Fruit fly (Drosophila melanogaster): ENCODE data around the gene heix.

Gene heix

DNA sequence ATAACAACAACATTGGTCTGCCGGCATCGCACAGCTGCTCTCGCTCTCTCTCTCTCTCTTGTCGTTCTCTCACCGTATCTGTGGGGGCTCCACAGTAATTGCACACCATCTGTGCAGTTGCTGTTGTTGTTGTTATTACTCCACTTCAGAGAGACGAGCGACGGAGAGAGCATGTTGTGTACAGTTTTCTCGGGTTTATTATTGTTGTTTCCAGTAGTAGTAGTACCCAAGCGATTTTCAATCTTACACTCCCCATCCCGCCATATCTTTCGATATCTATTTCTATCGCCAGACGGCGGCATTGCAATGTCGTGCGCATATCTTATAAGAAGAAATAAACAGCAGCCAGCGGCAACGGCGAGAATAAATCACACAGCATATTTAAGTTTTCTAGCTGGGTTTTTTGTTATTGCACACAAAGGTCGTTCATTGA lies 31.5 kb downstream of the heix start:
- TF ChIP-seq Lpt (GFP tag; optimal IDR thresholded peaks at IDR 0.05) (peak; percentile 42), cyc (GFP tag; optimal IDR thresholded peaks at IDR 0.05) (no peak), CG34406 (GFP tag; optimal IDR thresholded peaks at IDR 0.05) (no peak), acj6 (GFP tag; optimal IDR thresholded peaks at IDR 0.05) (no peak), CG32006 (GFP tag; optimal IDR thresholded peaks at IDR 0.05) (no peak), Ets21C (GFP tag; optimal IDR thresholded peaks at IDR 0.05) (no peak), Eip75B (GFP tag; optimal IDR thresholded peaks at IDR 0.05) (no peak), CG6854 (GFP tag; optimal IDR thresholded peaks at IDR 0.05) (peak; percentile 58), dsx (GFP tag; optimal IDR thresholded peaks at IDR 0.05; ENCODE audit: poor library complexity, severe bottlenecking) (peak; percentile 56), CG6163 (GFP tag; IDR thresholded peaks at IDR 0.05) (no peak), eg (GFP tag; IDR thresholded peaks at IDR 0.05) (no peak), OdsH (GFP tag; optimal IDR thresholded peaks at IDR 0.05) (no peak), vri (GFP tag; optimal IDR thresholded peaks at IDR 0.05) (peak; percentile 54), Ets96B (tag; optimal IDR thresholded peaks at IDR 0.05) (no peak), Hr39 (GFP tag; optimal IDR thresholded peaks at IDR 0.05) (no peak), CG9139 (GFP tag; optimal IDR thresholded peaks at IDR 0.05) (no peak), Eip93F (GFP tag; optimal IDR thresholded peaks at IDR 0.05) (no peak), CG11902 (GFP tag; optimal IDR thresholded peaks at IDR 0.05) (no peak), dac (GFP tag; optimal IDR thresholded peaks at IDR 0.05) (no peak), CG16779 (tag; optimal IDR thresholded peaks at IDR 0.05) (no peak), CG6276 (GFP tag; optimal IDR thresholded peaks at IDR 0.05) (peak; percentile 32), Hr38 (GFP tag; optimal IDR thresholded peaks at IDR 0.05) (no peak), spab (GFP tag; optimal IDR thresholded peaks at IDR 0.05) (no peak), Blimp-1 (GFP tag; optimal IDR thresholded peaks at IDR 0.05) (no peak), net (GFP tag; optimal IDR thresholded peaks at IDR 0.05) (peak; percentile 40), CG10669 (GFP tag; optimal IDR thresholded peaks at IDR 0.05) (no peak)

dm6 chr2L:16267159-16268065 lies 32.2 kb downstream of the heix start:
- peak; percentile 5 for TF ChIP-seq CG3919 (GFP tag; optimal IDR thresholded peaks at IDR 0.05)
- peak; percentile 31 for TF ChIP-seq CG6808 (GFP tag; optimal IDR thresholded peaks at IDR 0.05)
- peak; percentile 42 for TF ChIP-seq fd59A (GFP tag; optimal IDR thresholded peaks at IDR 0.05)
- no peak for TF ChIP-seq CG7368 (GFP tag; optimal IDR thresholded peaks at IDR 0.05)
- peak; percentile 15 for TF ChIP-seq topi (GFP tag; optimal IDR thresholded peaks at IDR 0.05)
- peak; percentile 54 for TF ChIP-seq Eip75B (GFP tag; optimal IDR thresholded peaks at IDR 0.05)
- peak; percentile 55 for TF ChIP-seq CG3032 (tag; optimal IDR thresholded peaks at IDR 0.05)
- peak; percentile 76 for TF ChIP-seq Eip78C (GFP tag)
- no peak for TF ChIP-seq Hr39 (GFP tag; optimal IDR thresholded peaks at IDR 0.05)
- peak; percentile 52 for TF ChIP-seq CG10631 (GFP tag; optimal IDR thresholded peaks at IDR 0.05)
- peak; percentile 33 for TF ChIP-seq Ets96B (tag; optimal IDR thresholded peaks at IDR 0.05)
- no peak for TF ChIP-seq Smox (GFP tag; optimal IDR thresholded peaks at IDR 0.05)
- no peak for TF ChIP-seq Eip93F (GFP tag; optimal IDR thresholded peaks at IDR 0.05)
- TF ChIP-seq OdsH (GFP tag; optimal IDR thresholded peaks at IDR 0.05): peak; percentile 44
- TF ChIP-seq CG11762 (GFP tag; optimal IDR thresholded peaks at IDR 0.05; ENCODE audit: insufficient read depth): peak; percentile 22
- TF ChIP-seq ss (GFP tag; optimal IDR thresholded peaks at IDR 0.05): peak; percentile 28 to 77
- peak; percentile 17 for TF ChIP-seq spab (GFP tag; optimal IDR thresholded peaks at IDR 0.05)
- TF ChIP-seq achi (GFP tag; optimal IDR thresholded peaks at IDR 0.05): peak; percentile 31
- peak; percentile 18 for TF ChIP-seq acj6 (GFP tag; optimal IDR thresholded peaks at IDR 0.05)
- no peak for TF ChIP-seq CG6854 (GFP tag; optimal IDR thresholded peaks at IDR 0.05)
- no peak for TF ChIP-seq CG6276 (GFP tag; optimal IDR thresholded peaks at IDR 0.05)
- peak; percentile 98 for TF ChIP-seq dsx (GFP tag; optimal IDR thresholded peaks at IDR 0.05; ENCODE audit: poor library complexity, severe bottlenecking)
- peak; percentile 32 for TF ChIP-seq Hr4 (GFP tag; optimal IDR thresholded peaks at IDR 0.05)
- peak; percentile 0 for TF ChIP-seq Sox14 (GFP tag; optimal IDR thresholded peaks at IDR 0.05)
- no peak for TF ChIP-seq CG6163 (GFP tag; IDR thresholded peaks at IDR 0.05)
- TF ChIP-seq CG10669 (GFP tag; optimal IDR thresholded peaks at IDR 0.05): peak; percentile 41
- TF ChIP-seq CG6792 (GFP tag; optimal IDR thresholded peaks at IDR 0.05): peak; percentile 13

Data from whole organism, prepupa.